Worm (Caenorhabditis elegans) whole organism, L4 larva: ENCODE data around the gene M60.4.

ENCODE experiments used
- D1046.2 ChIP-seq: fragments of 200-800 bp; sonication (Bioruptor generic); IDR thresholded peaks from 2 replicates; pipeline ENCODE4 v1.3.6; 2022; ENCODE audit warnings: missing genetic modification characterization, missing compliant biosample characterization
- F44E2.7 ChIP-seq: fragments of 200-800 bp; sonication (Bioruptor generic); IDR thresholded peaks from 2 replicates; pipeline ENCODE4 v2.1.2; 2022; ENCODE audit warnings: missing genetic modification characterization, missing compliant biosample characterization
- F49E8.2 ChIP-seq: sonication (generic microtip); optimal IDR thresholded peaks from 2 replicates; lab custom pipeline; 2016; ENCODE audit warnings: missing compliant biosample characterization, mild to moderate bottlenecking, missing genetic modification characterization, borderline replicate concordance
- T20F7.1 ChIP-seq: fragments of 200-800 bp; sonication (Bioruptor generic); optimal IDR thresholded peaks from 2 replicates; lab custom pipeline; 2018; ENCODE audit warnings: mild to moderate bottlenecking, missing genetic modification characterization, missing compliant biosample characterization
- ZK546.5 ChIP-seq, 2 experiments: sonication (generic microtip); optimal IDR thresholded peaks; 2 replicates each; lab custom pipeline; 2017; ENCODE audit warnings: missing biosample characterization in 2 of 2, missing genetic modification characterization in 2 of 2
- aha-1 ChIP-seq: fragments of 150-350 bp; peaks from one replicate; lab custom pipeline; 2014; ENCODE audit warnings: missing biosample characterization, missing genetic modification characterization
- ama-1 ChIP-seq: fragments of 150-350 bp; optimal IDR thresholded peaks from 2 replicates; lab custom pipeline; 2014; ENCODE audit warnings: inconsistent platforms, mixed read lengths
- arid-1 ChIP-seq: fragments of 200-800 bp; sonication (Bioruptor generic); conservative IDR thresholded peaks from 2 replicates; pipeline ENCODE4 v1.3.6; 2022; ENCODE audit warnings: missing genetic modification reagents, missing genetic modification characterization, missing compliant biosample characterization
- ceh-20 ChIP-seq: fragments of 200-800 bp; sonication (Bioruptor generic); IDR thresholded peaks from 2 replicates; pipeline ENCODE4 v1.3.6; 2022; ENCODE audit warnings: missing genetic modification reagents, missing genetic modification characterization, missing compliant biosample characterization
- daf-12 ChIP-seq: fragments of 150-350 bp; optimal IDR thresholded peaks from 2 replicates; lab custom pipeline; 2014; ENCODE audit warnings: missing biosample characterization, missing genetic modification reagents, missing genetic modification characterization
- daf-16 ChIP-seq, 3 experiments: sonication (generic microtip); optimal IDR thresholded peaks; 2 replicates each; lab custom pipeline; 2016 to 2017; ENCODE audit warnings: missing genetic modification characterization in 3 of 3, missing genetic modification reagents in 3 of 3, mild to moderate bottlenecking in 2 of 3, missing compliant biosample characterization in 2 of 3, missing biosample characterization in 1 of 3, moderate library complexity in 1 of 3
- dmd-6 ChIP-seq: fragments of 200-800 bp; sonication (Bioruptor generic); IDR thresholded peaks from 2 replicates; pipeline ENCODE4 v1.3.6; 2022; ENCODE audit warnings: missing genetic modification reagents, missing genetic modification characterization, missing compliant biosample characterization
- dmd-9 ChIP-seq: fragments of 200-800 bp; sonication (Bioruptor generic); IDR thresholded peaks from 2 replicates; pipeline ENCODE4 v1.3.6; 2022; ENCODE audit warnings: missing genetic modification reagents, missing genetic modification characterization, missing compliant biosample characterization
- dve-1 ChIP-seq: sonication (generic microtip); optimal IDR thresholded peaks from 2 replicates; lab custom pipeline; 2017; ENCODE audit warnings: antibody characterized with exemption, mild to moderate bottlenecking, missing genetic modification characterization, missing compliant biosample characterization; ENCODE audit not compliant: insufficient read depth
- egl-27 ChIP-seq: sonication (generic microtip); optimal IDR thresholded peaks from 3 replicates; lab custom pipeline; 2017; ENCODE audit warnings: missing biosample characterization, missing genetic modification reagents, missing genetic modification characterization
- fos-1 ChIP-seq: fragments of 150-350 bp; optimal IDR thresholded peaks from 2 replicates; lab custom pipeline; 2014; ENCODE audit warnings: missing biosample characterization, missing genetic modification characterization
- gei-8 ChIP-seq: fragments of 200-800 bp; sonication (Bioruptor generic); optimal IDR thresholded peaks from 2 replicates; lab custom pipeline; 2018; ENCODE audit warnings: mild to moderate bottlenecking, missing genetic modification characterization, missing compliant biosample characterization
- hif-1 ChIP-seq, 2 experiments: sonication (generic microtip); optimal IDR thresholded peaks; 2 replicates each; lab custom pipeline; 2016 to 2017; ENCODE audit warnings: missing compliant biosample characterization in 2 of 2, missing genetic modification characterization in 2 of 2, missing genetic modification reagents in 2 of 2, missing genotype in 2 of 2, mild to moderate bottlenecking in 1 of 2
- hlh-11 ChIP-seq: fragments of 200-800 bp; sonication (Bioruptor generic); optimal IDR thresholded peaks from 2 replicates; lab custom pipeline; 2018; ENCODE audit warnings: mild to moderate bottlenecking, missing genetic modification characterization, missing compliant biosample characterization
- hlh-30 ChIP-seq: sonication (generic microtip); optimal IDR thresholded peaks from 2 replicates; lab custom pipeline; 2017; ENCODE audit warnings: antibody characterized with exemption, mild to moderate bottlenecking, missing genetic modification characterization, missing compliant biosample characterization; ENCODE audit not compliant: insufficient read depth
- lim-7 ChIP-seq: fragments of 200-800 bp; sonication (Bioruptor generic); IDR thresholded peaks from 2 replicates; pipeline ENCODE4 v1.3.6; 2022; ENCODE audit warnings: missing genetic modification characterization, missing compliant biosample characterization
- lin-1 ChIP-seq: fragments of 200-800 bp; sonication (Bioruptor generic); IDR thresholded peaks from 2 replicates; pipeline ENCODE4 v1.3.6; 2022; ENCODE audit warnings: missing genetic modification reagents, missing genetic modification characterization, missing compliant biosample characterization
- lin-29 ChIP-seq: fragments of 200-800 bp; sonication (Bioruptor generic); IDR thresholded peaks from 2 replicates; pipeline ENCODE4 v1.3.6; 2022; ENCODE audit warnings: missing genetic modification reagents, missing genetic modification characterization, missing compliant biosample characterization
- lsy-2 ChIP-seq, 2 experiments: fragments of 150-350 bp in 1 of 2; sonication (generic microtip) in 1 of 2; optimal IDR thresholded peaks; 2 replicates each; lab custom pipeline; 2014 to 2017; ENCODE audit warnings: missing biosample characterization in 2 of 2, missing genetic modification characterization in 2 of 2
- madf-5 ChIP-seq, 2 experiments: fragments of 200-800 bp; sonication (Bioruptor generic); IDR thresholded peaks; 2 replicates each; pipeline ENCODE4 v1.3.6; 2022; ENCODE audit warnings: missing compliant biosample characterization in 2 of 2, missing genetic modification characterization in 2 of 2
- madf-9 ChIP-seq: fragments of 200-800 bp; sonication (Bioruptor generic); conservative IDR thresholded peaks from 2 replicates; pipeline ENCODE4 v1.3.6; 2022; ENCODE audit warnings: missing genetic modification reagents, missing genetic modification characterization, missing compliant biosample characterization
- mdl-1 ChIP-seq, 2 experiments: fragments of 150-350 bp in 1 of 2; sonication (generic microtip) in 1 of 2; optimal IDR thresholded peaks; 2 replicates each; lab custom pipeline; 2014 to 2017; ENCODE audit warnings: missing biosample characterization in 2 of 2, missing genetic modification characterization in 2 of 2
- mdt-29 ChIP-seq: fragments of 200-800 bp; sonication (Bioruptor generic); IDR thresholded peaks from 2 replicates; pipeline ENCODE4 v1.3.6; 2022; ENCODE audit warnings: missing genetic modification reagents, missing genetic modification characterization, missing compliant biosample characterization
- mep-1 ChIP-seq: fragments of 150-350 bp; sonication (generic microtip); optimal IDR thresholded peaks from 3 replicates; lab custom pipeline; 2014; ENCODE audit warnings: missing biosample characterization, missing genetic modification characterization
- mes-2 ChIP-seq: sonication (generic microtip); optimal IDR thresholded peaks from 2 replicates; lab custom pipeline; 2016; ENCODE audit warnings: missing genotype, mild to moderate bottlenecking, missing genetic modification characterization, missing compliant biosample characterization; ENCODE audit not compliant: poor library complexity, severe bottlenecking
- mxl-3 ChIP-seq: fragments of 200-800 bp; sonication (Bioruptor generic); optimal IDR thresholded peaks from 2 replicates; lab custom pipeline; 2018; ENCODE audit warnings: mild to moderate bottlenecking, missing genetic modification characterization, missing compliant biosample characterization
- nhr-10 ChIP-seq: fragments of 150-350 bp; optimal IDR thresholded peaks from 2 replicates; lab custom pipeline; 2014; ENCODE audit warnings: missing biosample characterization, missing genetic modification characterization
- nhr-102 ChIP-seq: sonication (generic microtip); optimal IDR thresholded peaks from 2 replicates; lab custom pipeline; 2016; ENCODE audit warnings: mild to moderate bottlenecking, missing genetic modification characterization, moderate library complexity, missing compliant biosample characterization
- nhr-11 ChIP-seq: fragments of 150-350 bp; optimal IDR thresholded peaks from 2 replicates; lab custom pipeline; 2014; ENCODE audit warnings: missing biosample characterization, missing genetic modification characterization
- nhr-28 ChIP-seq: fragments of 150-350 bp; optimal IDR thresholded peaks from 2 replicates; lab custom pipeline; 2014; ENCODE audit warnings: missing biosample characterization, missing genetic modification characterization
- nhr-42 ChIP-seq: fragments of 200-800 bp; sonication (Bioruptor generic); IDR thresholded peaks from 2 replicates; pipeline ENCODE4 v1.3.6; 2022; ENCODE audit warnings: missing genetic modification characterization, missing compliant biosample characterization
- nhr-48 ChIP-seq: sonication (generic microtip); optimal IDR thresholded peaks from 2 replicates; lab custom pipeline; 2016; ENCODE audit warnings: mild to moderate bottlenecking, missing genetic modification characterization, missing compliant biosample characterization
- nhr-6 ChIP-seq: fragments of 150-350 bp; optimal IDR thresholded peaks from 2 replicates; lab custom pipeline; 2014; ENCODE audit warnings: missing biosample characterization, missing genetic modification characterization
- nhr-76 ChIP-seq: fragments of 150-350 bp; optimal IDR thresholded peaks from 2 replicates; lab custom pipeline; 2014; ENCODE audit warnings: missing biosample characterization, missing genetic modification characterization
- nhr-77 ChIP-seq: fragments of 150-350 bp; optimal IDR thresholded peaks from 2 replicates; lab custom pipeline; 2014; ENCODE audit warnings: missing biosample characterization, missing genetic modification characterization
- php-3 ChIP-seq: fragments of 200-800 bp; sonication (Bioruptor generic); IDR thresholded peaks from 2 replicates; pipeline ENCODE4 v1.3.6; 2022; ENCODE audit warnings: missing genetic modification reagents, missing genetic modification characterization, missing compliant biosample characterization
- pqm-1 ChIP-seq: sonication (generic microtip); optimal IDR thresholded peaks from 2 replicates; lab custom pipeline; 2017; ENCODE audit warnings: missing biosample characterization, missing genetic modification characterization
- tra-1 ChIP-seq: fragments of 200-800 bp; sonication (Bioruptor generic); IDR thresholded peaks from 2 replicates; pipeline ENCODE4 v1.3.6; 2022; ENCODE audit warnings: missing genetic modification reagents, missing genetic modification characterization, missing compliant biosample characterization
- unc-39 ChIP-seq: sonication (generic microtip); optimal IDR thresholded peaks from 2 replicates; lab custom pipeline; 2017; ENCODE audit warnings: missing biosample characterization, missing genetic modification characterization
- zfp-3 ChIP-seq: fragments of 200-800 bp; sonication (Bioruptor generic); conservative IDR thresholded peaks from 2 replicates; pipeline ENCODE4 v1.3.6; 2022; ENCODE audit warnings: missing genetic modification reagents, missing genetic modification characterization, missing compliant biosample characterization
- ztf-11 ChIP-seq: fragments of 150-350 bp; optimal IDR thresholded peaks from 2 replicates; lab custom pipeline; 2014; ENCODE audit warnings: missing biosample characterization, missing genetic modification characterization
- ztf-7 ChIP-seq: fragments of 150-350 bp; optimal IDR thresholded peaks from 2 replicates; lab custom pipeline; 2014; ENCODE audit warnings: missing biosample characterization, missing genetic modification characterization

Gene M60.4

DNA sequence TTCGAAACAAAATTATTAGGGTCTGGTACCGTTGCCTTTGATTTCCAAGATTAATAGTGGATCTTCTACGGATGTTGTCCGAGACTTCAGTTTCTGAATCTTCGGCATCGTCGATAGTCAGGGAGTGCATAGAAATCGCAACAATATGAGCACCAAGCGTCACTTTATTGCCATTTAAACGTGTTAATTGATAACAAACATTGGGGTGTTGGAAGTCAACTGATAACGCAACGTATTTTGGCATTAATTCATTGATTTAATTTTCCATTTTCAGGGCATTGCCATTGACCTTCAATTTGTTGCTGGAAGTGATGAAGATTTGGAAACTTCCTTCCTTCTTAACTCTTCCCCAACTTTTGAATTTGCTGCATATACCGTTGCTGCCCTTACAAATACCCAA is 10.0 kb upstream of the M60.4 start, which contains the start of gene kqt-2 (continued):
- TF ChIP-seq ztf-7 (tag; lab: Kevin White, UChicago) (no peak), egl-27 (no peak), pqm-1 (tag; lab: Kevin White, UChicago) (peak; percentile 38), fos-1 (tag; lab: Kevin White, UChicago) (no peak), ZK546.5 (tag; optimal IDR thresholded peaks at IDR 0.05; lab: Kevin White, UChicago) (no peak), ztf-11 (tag; lab: Kevin White, UChicago) (no peak), nhr-102 (tag; lab: Kevin White, UChicago) (no peak), zfp-3 (GFP tag; lab: Robert Waterston, UW) (no peak), madf-5 (GFP tag; IDR thresholded peaks at IDR 0.05; lab: Robert Waterston, UW) (no peak), nhr-42 (GFP tag; lab: Robert Waterston, UW) (no peak), lim-7 (GFP tag; lab: Robert Waterston, UW) (no peak), ama-1 (no peak), arid-1 (no peak), daf-16 (GFP tag; optimal IDR thresholded peaks at IDR 0.05; lab: Kevin White, UChicago) (no peak), daf-16 (tag; optimal IDR thresholded peaks at IDR 0.05; lab: Kevin White, UChicago) (peak; percentile 75), nhr-76 (no peak), dmd-6 (GFP tag; lab: Robert Waterston, UW) (peak; percentile 67), hlh-11 (tag; lab: Kevin White, UChicago) (peak; percentile 23), T20F7.1 (GFP tag; lab: Kevin White, UChicago) (no peak), unc-39 (no peak), D1046.2 (GFP tag; lab: Robert Waterston, UW) (no peak), mdt-29 (no peak), dmd-9 (no peak), tra-1 (GFP tag; lab: Robert Waterston, UW) (no peak), F49E8.2 (tag; lab: Kevin White, UChicago) (no peak), madf-9 (GFP tag; lab: Robert Waterston, UW) (no peak), nhr-11 (no peak), dve-1 (peak; percentile 68)

DNA sequence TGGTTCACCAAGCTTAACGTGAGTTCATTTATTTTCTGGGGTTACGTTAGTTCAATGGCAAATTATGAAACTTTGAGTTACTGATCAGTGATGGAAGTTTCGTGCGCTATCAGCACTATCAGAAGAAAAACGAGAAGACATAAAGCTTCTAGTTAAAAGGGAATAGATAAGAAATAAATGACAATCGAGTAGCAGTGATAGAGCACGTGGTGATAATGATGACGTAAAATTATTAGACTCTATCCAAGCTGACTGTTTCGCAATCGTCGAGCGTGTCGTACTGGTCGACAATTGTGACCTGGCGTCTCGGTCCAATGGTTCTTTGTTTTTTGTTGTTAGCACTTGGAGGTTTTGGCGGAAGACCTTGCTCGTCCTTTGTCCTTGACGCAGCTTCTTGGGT is 7.0 kb upstream of the M60.4 start:
- TF ChIP-seq nhr-102 (tag; lab: Kevin White, UChicago) (peak; percentile 50), aha-1 (tag; lab: Kevin White, UChicago) (peak; percentile 77), mep-1 (tag; lab: Kevin White, UChicago) (peak; percentile 25), tra-1 (GFP tag; lab: Robert Waterston, UW) (peak; percentile 87), ama-1 (no peak), pqm-1 (tag; lab: Kevin White, UChicago) (peak; percentile 82), dmd-9 (no peak), nhr-48 (tag; lab: Kevin White, UChicago) (peak; percentile 39), dve-1 (peak; percentile 92), dmd-6 (GFP tag; lab: Robert Waterston, UW) (peak; percentile 97), mxl-3 (peak; percentile 91), daf-16 (GFP tag; optimal IDR thresholded peaks at IDR 0.05; lab: Kevin White, UChicago) (no peak), daf-16 (tag; optimal IDR thresholded peaks at IDR 0.05; lab: Kevin White, UChicago) (peak; percentile 85), nhr-6 (tag; lab: Kevin White, UChicago) (no peak), F44E2.7 (GFP tag; lab: Robert Waterston, UW) (no peak), ztf-11 (tag; lab: Kevin White, UChicago) (no peak), php-3 (peak; percentile 85; the same call in 1 of the 2 replicates), mdl-1 (tag; optimal IDR thresholded peaks at IDR 0.05; lab: Kevin White, UChicago) (peak; percentile 34 to 86), hlh-11 (tag; lab: Kevin White, UChicago) (peak; percentile 75), gei-8 (GFP tag; lab: Kevin White, UChicago) (peak; percentile 50), arid-1 (no peak), ZK546.5 (tag; optimal IDR thresholded peaks at IDR 0.05; lab: Kevin White, UChicago) (no peak), hlh-30 (tag; lab: Kevin White, UChicago) (peak; percentile 24), lsy-2 (tag; optimal IDR thresholded peaks at IDR 0.05; lab: Kevin White, UChicago) (peak in 1 of 2 experiments; percentile 40), lin-1 (peak; percentile 64; the same call in 1 of the 2 replicates), nhr-10 (peak; percentile 67), nhr-77 (tag; lab: Kevin White, UChicago) (peak; percentile 67), lin-29 (GFP tag; lab: Robert Waterston, UW) (no peak), D1046.2 (GFP tag; lab: Robert Waterston, UW) (no peak), nhr-28 (peak; percentile 80), hif-1 (tag; optimal IDR thresholded peaks at IDR 0.05; lab: Kevin White, UChicago) (peak in 1 of 2 experiments; percentile 33), daf-12 (tag; lab: Kevin White, UChicago) (no peak), ceh-20 (GFP tag; lab: Robert Waterston, UW) (no peak), mes-2 (tag; lab: Kevin White, UChicago) (peak; percentile 22), F49E8.2 (tag; lab: Kevin White, UChicago) (no peak), madf-9 (GFP tag; lab: Robert Waterston, UW) (0 out of 2 replicates have a peak, but pooled peaks have one; percentile 19)
